Fruit fly (Drosophila melanogaster) whole organism, adult: ENCODE results near the gene CG42553.

Experiments
- CG11617 ChIP-seq: fragments of 200-800 bp; sonication (Bioruptor generic); optimal IDR thresholded peaks from 2 replicates; lab custom pipeline; 2017; ENCODE audit warnings: mild to moderate bottlenecking, missing biosample characterization, missing genetic modification reagents, missing genetic modification characterization
- CG12768 ChIP-seq: fragments of 200-800 bp; sonication (Bioruptor generic); optimal IDR thresholded peaks from 2 replicates; lab custom pipeline; 2017; ENCODE audit warnings: missing biosample characterization, missing genetic modification characterization, mild to moderate bottlenecking, moderate library complexity, missing genetic modification reagents
- CG1620 ChIP-seq: fragments of 200-800 bp; sonication (Bioruptor generic); optimal IDR thresholded peaks from 2 replicates; lab custom pipeline; 2016; ENCODE audit warnings: missing biosample characterization, missing genetic modification characterization
- CG33017 ChIP-seq: fragments of 200-800 bp; sonication (Bioruptor generic); optimal IDR thresholded peaks from 2 replicates; lab custom pipeline; 2018; ENCODE audit warnings: missing biosample characterization, mild to moderate bottlenecking, missing genetic modification characterization, moderate library complexity
- CG5204 ChIP-seq: fragments of 200-800 bp; sonication (Bioruptor generic); optimal IDR thresholded peaks from 2 replicates; lab custom pipeline; 2016; ENCODE audit warnings: missing biosample characterization, missing genetic modification characterization
- Clk ChIP-seq: fragments of 200-800 bp; sonication (Bioruptor generic); optimal IDR thresholded peaks from 2 replicates; lab custom pipeline; 2017; ENCODE audit warnings: missing biosample characterization, missing genetic modification characterization
- Crg-1 ChIP-seq: fragments of 200-800 bp; sonication (Bioruptor generic); optimal IDR thresholded peaks from 2 replicates; lab custom pipeline; 2016; ENCODE audit warnings: missing biosample characterization, missing genetic modification characterization
- bab1 ChIP-seq: fragments of 200-800 bp; sonication (Bioruptor generic); optimal IDR thresholded peaks from 3 replicates; lab custom pipeline; 2019; ENCODE audit warnings: missing biosample characterization, mild to moderate bottlenecking, missing genetic modification characterization, moderate library complexity
- cnc ChIP-seq, 2 experiments: fragments of >200 bp; optimal IDR thresholded peaks; 2 replicates each; lab custom pipeline; 2017
- ovo ChIP-seq: fragments of 200-800 bp; sonication (Bioruptor generic); optimal IDR thresholded peaks from 2 replicates; lab custom pipeline; 2016; ENCODE audit warnings: missing biosample characterization, missing genetic modification characterization
- tj ChIP-seq: fragments of 200-800 bp; sonication (Bioruptor generic); optimal IDR thresholded peaks from 3 replicates; lab custom pipeline; 2017; ENCODE audit warnings: missing biosample characterization, mild to moderate bottlenecking, missing genetic modification characterization, moderate library complexity

- no peak for TF ChIP-seq CG33017 (tag; lab: Kevin White, UChicago)
- TF ChIP-seq CG12768, result no peak
- TF ChIP-seq tj (GFP tag; lab: Kevin White, UChicago), result peak; percentile 92
- TF ChIP-seq CG1620, result no peak
- no peak for TF ChIP-seq CG11617 (GFP tag; lab: Kevin White, UChicago)
- TF ChIP-seq bab1 (GFP tag; lab: Kevin White, UChicago), result peak; percentile 25
- no peak for TF ChIP-seq Clk
- no peak for TF ChIP-seq ovo (GFP tag; lab: Kevin White, UChicago)
- TF ChIP-seq cnc (optimal IDR thresholded peaks at IDR 0.05; lab: Kevin White, UChicago), result no peak
- no peak for TF ChIP-seq CG5204
- TF ChIP-seq Crg-1 (GFP tag; lab: Kevin White, UChicago), result no peak
Observed at dm6 chr3L:875416-876011, 41.6 kb downstream of the CG42553 start.
